Fruit fly (Drosophila melanogaster) whole organism, wandering third instar larva: ENCODE results near the gene CG31343.

Experiments
- Abd-B ChIP-seq: fragments of >200 bp; optimal IDR thresholded peaks from 2 replicates; lab custom pipeline; 2017; ENCODE audit warnings: missing biosample characterization, missing genetic modification characterization
- CrebA ChIP-seq: fragments of 200-800 bp; sonication (Bioruptor generic); optimal IDR thresholded peaks from 2 replicates; lab custom pipeline; 2016; ENCODE audit warnings: missing biosample characterization, mild to moderate bottlenecking, missing genetic modification characterization, borderline replicate concordance
- Dfd ChIP-seq: fragments of >200 bp; optimal IDR thresholded peaks from 2 replicates; lab custom pipeline; 2017; ENCODE audit warnings: missing biosample characterization, missing genetic modification characterization
- Hr83 ChIP-seq: fragments of 200-300 bp; sonication (Bioruptor generic); optimal IDR thresholded peaks from 2 replicates; lab custom pipeline; 2016; ENCODE audit warnings: missing biosample characterization, mild to moderate bottlenecking, missing genetic modification characterization, moderate library complexity; ENCODE audit not compliant: poor library complexity, severe bottlenecking
- Myc ChIP-seq: fragments of >200 bp; optimal IDR thresholded peaks from 2 replicates; lab custom pipeline; 2017
- Rel ChIP-seq, 2 experiments: fragments of 200-800 bp; sonication (Bioruptor generic) in 1 of 2; optimal IDR thresholded peaks; 2 replicates in 1 of 2; 3 replicates in 1 of 2; lab custom pipeline; 2016 to 2019; ENCODE audit warnings: mild to moderate bottlenecking in 2 of 2, missing biosample characterization in 2 of 2, missing genetic modification characterization in 2 of 2, moderate library complexity in 1 of 2
- Vsx2 ChIP-seq: fragments of 200-300, 225-300 bp; sonication (Bioruptor generic); optimal IDR thresholded peaks from 2 replicates; lab custom pipeline; 2018; ENCODE audit warnings: missing biosample characterization, missing genetic modification characterization; ENCODE audit not compliant: partially characterized antibody
- br ChIP-seq: fragments of 200-800 bp; sonication (Bioruptor generic); optimal IDR thresholded peaks from 2 replicates; lab custom pipeline; 2016; ENCODE audit warnings: missing biosample characterization, missing genetic modification characterization
- dsf ChIP-seq: sonication (Bioruptor generic); optimal IDR thresholded peaks from 2 replicates; lab custom pipeline; 2016; ENCODE audit warnings: missing biosample characterization, missing genetic modification characterization, borderline replicate concordance
- foxo ChIP-seq, 2 experiments: fragments of 200-800 bp; sonication (Bioruptor generic); optimal IDR thresholded peaks; 2 replicates in 1 of 2; 3 replicates in 1 of 2; lab custom pipeline; 2016 to 2017; ENCODE audit warnings: missing biosample characterization in 2 of 2, missing genetic modification characterization in 2 of 2
- fru ChIP-seq: fragments of 200-800 bp; sonication (Bioruptor generic); optimal IDR thresholded peaks from 3 replicates; lab custom pipeline; 2016; ENCODE audit warnings: missing biosample characterization, mild to moderate bottlenecking, missing genetic modification characterization
- h ChIP-seq: fragments of 200-800 bp; sonication (Bioruptor generic); optimal IDR thresholded peaks from 3 replicates; lab custom pipeline; 2016; ENCODE audit warnings: missing biosample characterization, mild to moderate bottlenecking, missing genetic modification characterization
- lola ChIP-seq: fragments of >200 bp; optimal IDR thresholded peaks from 2 replicates; lab custom pipeline; 2017; ENCODE audit warnings: missing biosample characterization, missing genetic modification characterization
- sv ChIP-seq: fragments of 200-800 bp; sonication (Bioruptor generic); optimal IDR thresholded peaks from 3 replicates; lab custom pipeline; 2016; ENCODE audit warnings: missing biosample characterization, missing genetic modification characterization
- tai ChIP-seq: sonication (Bioruptor generic); optimal IDR thresholded peaks from 2 replicates; lab custom pipeline; 2016; ENCODE audit warnings: missing biosample characterization, missing genetic modification characterization
- usp ChIP-seq: fragments of >200 bp; optimal IDR thresholded peaks from 2 replicates; lab custom pipeline; 2017; ENCODE audit warnings: missing biosample characterization, missing genetic modification characterization

CG31343 gene

dm6 chr3R:21790392-21790791, 45.3 kb downstream of the CG31343 start:
- TF ChIP-seq lola (GFP tag; lab: Kevin White, UChicago) (no peak), Dfd (GFP tag; lab: Kevin White, UChicago) (peak; percentile 34), h (GFP tag; lab: Kevin White, UChicago) (no peak), tai (GFP tag; lab: Kevin White, UChicago) (no peak)

dm6 chr3R:21793760-21794159, 48.7 kb downstream of the CG31343 start:
- TF ChIP-seq Dfd (GFP tag; lab: Kevin White, UChicago), result no peak
- TF ChIP-seq CrebA (GFP tag; lab: Kevin White, UChicago), result no peak
- no peak for TF ChIP-seq foxo (GFP tag; optimal IDR thresholded peaks at IDR 0.05; lab: Kevin White, UChicago)
- TF ChIP-seq tai (GFP tag; lab: Kevin White, UChicago), result no peak
- no peak for TF ChIP-seq Rel (GFP tag; optimal IDR thresholded peaks at IDR 0.05; lab: Kevin White, UChicago)
- TF ChIP-seq Rel (tag; optimal IDR thresholded peaks at IDR 0.05; lab: Kevin White, UChicago), result no peak
- no peak for TF ChIP-seq dsf (GFP tag; lab: Kevin White, UChicago)
- no peak for TF ChIP-seq Abd-B (GFP tag; lab: Kevin White, UChicago)
- TF ChIP-seq fru (GFP tag; lab: Kevin White, UChicago), result no peak
- TF ChIP-seq usp (GFP tag; lab: Kevin White, UChicago), result no peak
- no peak for TF ChIP-seq Hr83 (GFP tag; lab: Kevin White, UChicago)
- no peak for TF ChIP-seq sv (GFP tag; lab: Kevin White, UChicago)
- TF ChIP-seq Myc, result no peak
- TF ChIP-seq h (GFP tag; lab: Kevin White, UChicago), result no peak
- TF ChIP-seq br, result no peak
- no peak for TF ChIP-seq Vsx2 (GFP tag; lab: Kevin White, UChicago)
